Fruit fly (Drosophila melanogaster) whole organism, adult: Measurements from ENCODE around the gene PMP34.

Experiments used
- CG11617 ChIP-seq: fragments of 200-800 bp; sonication (Bioruptor generic); optimal IDR thresholded peaks from 2 replicates; lab custom pipeline; 2017; ENCODE audit warnings: mild to moderate bottlenecking, missing biosample characterization, missing genetic modification reagents, missing genetic modification characterization
- Crg-1 ChIP-seq: fragments of 200-800 bp; sonication (Bioruptor generic); optimal IDR thresholded peaks from 2 replicates; lab custom pipeline; 2016; ENCODE audit warnings: missing biosample characterization, missing genetic modification characterization
- Mnt ChIP-seq: fragments of 200-800 bp; sonication (Bioruptor generic); optimal IDR thresholded peaks from 2 replicates; lab custom pipeline; 2016; ENCODE audit warnings: missing biosample characterization, mild to moderate bottlenecking, missing genetic modification characterization
- bab1 ChIP-seq: fragments of 200-800 bp; sonication (Bioruptor generic); optimal IDR thresholded peaks from 3 replicates; lab custom pipeline; 2019; ENCODE audit warnings: missing biosample characterization, mild to moderate bottlenecking, missing genetic modification characterization, moderate library complexity
- cic ChIP-seq: fragments of 200-800 bp; sonication (Bioruptor generic); optimal IDR thresholded peaks from 2 replicates; lab custom pipeline; 2017; ENCODE audit warnings: missing biosample characterization, mild to moderate bottlenecking, missing genetic modification characterization, moderate library complexity
- cnc ChIP-seq, 2 experiments: fragments of >200 bp; optimal IDR thresholded peaks; 2 replicates each; lab custom pipeline; 2017
- kay ChIP-seq: fragments of 200-800 bp; sonication (Bioruptor generic); peaks from one replicate; lab custom pipeline; 2016; ENCODE audit warnings: missing biosample characterization, missing genetic modification characterization, borderline replicate concordance
- ovo ChIP-seq: fragments of 200-800 bp; sonication (Bioruptor generic); optimal IDR thresholded peaks from 2 replicates; lab custom pipeline; 2016; ENCODE audit warnings: missing biosample characterization, missing genetic modification characterization
- pad ChIP-seq: fragments of 200-800 bp; sonication (Bioruptor generic); optimal IDR thresholded peaks from 3 replicates; lab custom pipeline; 2017; ENCODE audit warnings: missing biosample characterization, missing genetic modification characterization, mild to moderate bottlenecking, moderate library complexity, missing genetic modification reagents
- tj ChIP-seq: fragments of 200-800 bp; sonication (Bioruptor generic); optimal IDR thresholded peaks from 3 replicates; lab custom pipeline; 2017; ENCODE audit warnings: missing biosample characterization, mild to moderate bottlenecking, missing genetic modification characterization, moderate library complexity
- toe ChIP-seq: fragments of 200-800 bp; sonication (Bioruptor generic); optimal IDR thresholded peaks from 2 replicates; lab custom pipeline; 2016; ENCODE audit warnings: missing biosample characterization, missing genetic modification characterization

- TF ChIP-seq kay (no peak), cic (GFP tag; lab: Kevin White, UChicago) (no peak), Crg-1 (GFP tag; lab: Kevin White, UChicago) (no peak), CG11617 (no peak), tj (GFP tag; lab: Kevin White, UChicago) (no peak), bab1 (no peak), Mnt (GFP tag; lab: Kevin White, UChicago) (no peak), cnc (optimal IDR thresholded peaks at IDR 0.05; lab: Kevin White, UChicago) (no peak), toe (no peak), pad (no peak), ovo (GFP tag; lab: Kevin White, UChicago) (no peak)
Measured at dm6 chr3L:4293304-4293703, 25.3 kb upstream of the PMP34 start.
